Fruit fly (Drosophila melanogaster) whole organism, wandering third instar larva: ENCODE measurements around the gene CG14960.

Experiments used
- GATAd ChIP-seq: sonication (Bioruptor generic); optimal IDR thresholded peaks from 2 replicates; lab custom pipeline; 2016; ENCODE audit warnings: missing biosample characterization, missing genetic modification characterization
- Jra ChIP-seq: sonication (Bioruptor generic); optimal IDR thresholded peaks from 2 replicates; lab custom pipeline; 2016; ENCODE audit warnings: missing biosample characterization, missing genetic modification characterization
- Rel ChIP-seq, 2 experiments: fragments of 200-800 bp; sonication (Bioruptor generic) in 1 of 2; optimal IDR thresholded peaks; 2 replicates in 1 of 2; 3 replicates in 1 of 2; lab custom pipeline; 2016 to 2019; ENCODE audit warnings: mild to moderate bottlenecking in 2 of 2, missing biosample characterization in 2 of 2, missing genetic modification characterization in 2 of 2, moderate library complexity in 1 of 2
- dsf ChIP-seq: sonication (Bioruptor generic); optimal IDR thresholded peaks from 2 replicates; lab custom pipeline; 2016; ENCODE audit warnings: missing biosample characterization, missing genetic modification characterization, borderline replicate concordance
- psq ChIP-seq: fragments of 200-800 bp; sonication (Bioruptor generic); optimal IDR thresholded peaks from 3 replicates; lab custom pipeline; 2017; ENCODE audit warnings: missing biosample characterization, mild to moderate bottlenecking, missing genetic modification characterization, moderate library complexity
- tai ChIP-seq: sonication (Bioruptor generic); optimal IDR thresholded peaks from 2 replicates; lab custom pipeline; 2016; ENCODE audit warnings: missing biosample characterization, missing genetic modification characterization

DNA sequence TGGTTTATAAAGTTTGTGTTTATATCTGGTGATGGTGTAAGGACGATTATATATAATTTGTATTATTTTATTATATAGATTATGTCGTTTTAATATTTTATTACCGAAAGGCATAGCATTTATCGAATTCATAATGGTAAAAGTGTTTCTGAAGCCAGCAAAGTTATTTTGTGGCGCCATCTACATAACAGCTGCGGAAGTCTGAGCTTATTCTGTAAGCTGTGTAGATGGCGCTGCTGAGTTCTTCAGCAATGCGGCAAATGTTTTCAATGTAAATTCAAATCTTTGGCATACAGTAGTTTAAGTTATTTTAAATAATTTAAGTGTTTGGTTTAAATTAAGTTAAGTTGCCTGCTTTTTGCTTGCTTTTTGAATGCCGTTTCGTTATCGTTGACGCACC, 17.6 kb downstream of the CG14960 start:
- TF ChIP-seq psq (GFP tag; lab: Kevin White, UChicago) = no peak
- no peak for TF ChIP-seq dsf (GFP tag; lab: Kevin White, UChicago)
- TF ChIP-seq Jra (GFP tag; lab: Kevin White, UChicago) = no peak
- no peak for TF ChIP-seq tai (GFP tag; lab: Kevin White, UChicago)
- no peak for TF ChIP-seq GATAd (GFP tag; lab: Kevin White, UChicago)
- no peak for TF ChIP-seq Rel (GFP tag; optimal IDR thresholded peaks at IDR 0.05; lab: Kevin White, UChicago)
- TF ChIP-seq Rel (tag; optimal IDR thresholded peaks at IDR 0.05; lab: Kevin White, UChicago) = no peak
